Worm (Caenorhabditis elegans) whole organism, young adult: ENCODE results near the gene F53A9.6.

Experiments
- B0019.2 ChIP-seq: fragments of 200-800 bp; sonication (Bioruptor generic); conservative IDR thresholded peaks from 2 replicates; pipeline ENCODE4 v1.3.6; 2022; ENCODE audit warnings: missing genetic modification reagents, missing genetic modification characterization, missing compliant biosample characterization
- D2030.7 ChIP-seq: fragments of 200-800 bp; sonication (Bioruptor generic); IDR thresholded peaks from 2 replicates; pipeline ENCODE4 v1.3.6; 2022; ENCODE audit warnings: missing genetic modification reagents, missing genetic modification characterization, missing compliant biosample characterization
- F49E8.2 ChIP-seq: sonication (generic microtip); optimal IDR thresholded peaks from 3 replicates; lab custom pipeline; 2017; ENCODE audit warnings: missing genetic modification characterization, mild to moderate bottlenecking, missing compliant biosample characterization, antibody characterized with exemption, moderate library complexity; ENCODE audit not compliant: insufficient read depth
- F57C9.4 ChIP-seq: sonication (generic microtip); optimal IDR thresholded peaks from 2 replicates; lab custom pipeline; 2017; ENCODE audit warnings: mild to moderate bottlenecking, missing genetic modification characterization, missing compliant biosample characterization
- K11D2.4 ChIP-seq: fragments of 200-800 bp; sonication (Bioruptor generic); IDR thresholded peaks from 2 replicates; pipeline ENCODE4 v1.3.6; 2022; ENCODE audit warnings: missing genetic modification reagents, missing genetic modification characterization, missing compliant biosample characterization
- T07F8.4 ChIP-seq: sonication (generic microtip); optimal IDR thresholded peaks from 2 replicates; lab custom pipeline; 2016; ENCODE audit warnings: mild to moderate bottlenecking, missing genetic modification characterization, moderate library complexity, missing compliant biosample characterization
- aptf-3 ChIP-seq: fragments of 200-800 bp; sonication (Bioruptor generic); IDR thresholded peaks from 2 replicates; pipeline ENCODE4 v1.3.6; 2022; ENCODE audit warnings: missing genetic modification characterization, missing compliant biosample characterization
- attf-5 ChIP-seq: fragments of 200-800 bp; sonication (Bioruptor generic); optimal IDR thresholded peaks from 2 replicates; lab custom pipeline; 2018; ENCODE audit warnings: mild to moderate bottlenecking, missing genetic modification characterization, missing compliant biosample characterization
- ceh-27 ChIP-seq: fragments of 200-800 bp; sonication (Bioruptor generic); optimal IDR thresholded peaks from 2 replicates; lab custom pipeline; 2018; ENCODE audit warnings: mild to moderate bottlenecking, missing genetic modification characterization, moderate library complexity, missing compliant biosample characterization
- ceh-58 ChIP-seq: fragments of 200-800 bp; sonication (Bioruptor generic); IDR thresholded peaks from 2 replicates; pipeline ENCODE4 v1.3.6; 2022; ENCODE audit warnings: missing genetic modification characterization, missing compliant biosample characterization
- die-1 ChIP-seq: sonication (generic microtip); optimal IDR thresholded peaks from 2 replicates; lab custom pipeline; 2016; ENCODE audit warnings: missing genotype, mild to moderate bottlenecking, missing genetic modification characterization, missing compliant biosample characterization
- dox-1 ChIP-seq: fragments of 200-800 bp; sonication (Bioruptor generic); IDR thresholded peaks from 2 replicates; pipeline ENCODE4 v1.3.6; 2022; ENCODE audit warnings: missing genetic modification reagents, missing genetic modification characterization, missing compliant biosample characterization
- dpff-1 ChIP-seq: sonication (generic microtip); optimal IDR thresholded peaks from 2 replicates; lab custom pipeline; 2017; ENCODE audit warnings: mild to moderate bottlenecking, missing genetic modification characterization, missing compliant biosample characterization
- egl-18 ChIP-seq: fragments of 200-800 bp; sonication (Bioruptor generic); IDR thresholded peaks from 2 replicates; pipeline ENCODE4 v1.3.6; 2022; ENCODE audit warnings: missing genetic modification reagents, missing genetic modification characterization, missing compliant biosample characterization
- egrh-3 ChIP-seq: fragments of 200-800 bp; sonication (Bioruptor generic); IDR thresholded peaks from 2 replicates; pipeline ENCODE4 v1.3.6; 2022; ENCODE audit warnings: missing genetic modification reagents, missing genetic modification characterization, missing compliant biosample characterization
- ets-4 ChIP-seq: fragments of 200-800 bp; sonication (Bioruptor generic); optimal IDR thresholded peaks from 2 replicates; lab custom pipeline; 2018; ENCODE audit warnings: mild to moderate bottlenecking, missing genetic modification characterization, missing compliant biosample characterization
- lag-1 ChIP-seq: fragments of 200-800 bp; sonication (Bioruptor generic); IDR thresholded peaks from 2 replicates; pipeline ENCODE4 v1.3.6; 2022; ENCODE audit warnings: missing genetic modification reagents, missing genetic modification characterization, missing compliant biosample characterization
- lin-26 ChIP-seq: fragments of 200-800 bp; sonication (Bioruptor generic); IDR thresholded peaks from 2 replicates; pipeline ENCODE4 v1.3.6; 2022; ENCODE audit warnings: missing genetic modification reagents, missing genetic modification characterization, missing compliant biosample characterization
- lin-40 ChIP-seq: sonication (generic microtip); optimal IDR thresholded peaks from 2 replicates; lab custom pipeline; 2016; ENCODE audit warnings: missing genetic modification characterization, mild to moderate bottlenecking, missing compliant biosample characterization, missing genotype, missing genetic modification reagents
- lsy-27 ChIP-seq: sonication (generic microtip); optimal IDR thresholded peaks from 2 replicates; lab custom pipeline; 2017; ENCODE audit warnings: missing genetic modification characterization, mild to moderate bottlenecking, missing compliant biosample characterization, antibody characterized with exemption, missing genotype, borderline replicate concordance; ENCODE audit not compliant: insufficient read depth
- mel-28 ChIP-seq: sonication (generic microtip); optimal IDR thresholded peaks from 2 replicates; lab custom pipeline; 2016; ENCODE audit warnings: borderline replicate concordance, mild to moderate bottlenecking, missing genetic modification characterization, missing compliant biosample characterization
- nfya-2 ChIP-seq: fragments of 200-800 bp; sonication (Bioruptor generic); IDR thresholded peaks from 2 replicates; pipeline ENCODE4 v1.3.6; 2022; ENCODE audit warnings: missing genetic modification reagents, missing genetic modification characterization, missing compliant biosample characterization
- rcor-1 ChIP-seq: fragments of 200-800 bp; sonication (Bioruptor generic); IDR thresholded peaks from 2 replicates; pipeline ENCODE4 v1.3.6; 2022; ENCODE audit warnings: missing genetic modification reagents, missing genetic modification characterization, missing compliant biosample characterization
- snpc-1.1 ChIP-seq: sonication (generic microtip); optimal IDR thresholded peaks from 2 replicates; lab custom pipeline; 2017; ENCODE audit warnings: missing genetic modification characterization, mild to moderate bottlenecking, missing compliant biosample characterization, antibody characterized with exemption, moderate library complexity, missing genotype, missing genetic modification reagents; ENCODE audit not compliant: insufficient read depth
- snpc-3.4 ChIP-seq: sonication (generic microtip); optimal IDR thresholded peaks from 2 replicates; lab custom pipeline; 2017; ENCODE audit warnings: missing genetic modification characterization, mild to moderate bottlenecking, missing compliant biosample characterization, antibody characterized with exemption, moderate library complexity, missing genotype, missing genetic modification reagents
- snpc-4 ChIP-seq, 5 experiments: fragments of 150-350 bp in 1 of 5; sonication (generic microtip) in 4 of 5; optimal IDR thresholded peaks; 2 replicates each; lab custom pipeline; 2014 to 2018; ENCODE audit warnings: missing genetic modification characterization in 5 of 5, missing biosample characterization in 3 of 5, antibody characterized with exemption in 2 of 5, mild to moderate bottlenecking in 2 of 5, missing compliant biosample characterization in 2 of 5, missing genotype in 2 of 5, moderate library complexity in 2 of 5, missing genetic modification reagents in 1 of 5
- tbp1 ChIP-seq: fragments of 200-800 bp; sonication (Bioruptor generic); optimal IDR thresholded peaks from 2 replicates; lab custom pipeline; 2018; ENCODE audit warnings: mild to moderate bottlenecking, missing genetic modification characterization, missing compliant biosample characterization
- unc-62 ChIP-seq: fragments of 150-350 bp; optimal IDR thresholded peaks from 2 replicates; lab custom pipeline; 2014; ENCODE audit warnings: missing biosample characterization, missing genetic modification reagents, missing genetic modification characterization
- zfh-2 ChIP-seq: fragments of 200-800 bp; sonication (Bioruptor generic); conservative IDR thresholded peaks from 2 replicates; pipeline ENCODE4 v1.3.6; 2022; ENCODE audit warnings: missing genetic modification reagents, missing genetic modification characterization, missing compliant biosample characterization
- zim-3 ChIP-seq: sonication (generic microtip); optimal IDR thresholded peaks from 2 replicates; lab custom pipeline; 2017; ENCODE audit warnings: mild to moderate bottlenecking, missing genetic modification characterization, moderate library complexity, missing compliant biosample characterization
- ztf-26 ChIP-seq: sonication (generic microtip); optimal IDR thresholded peaks from 2 replicates; lab custom pipeline; 2017; ENCODE audit warnings: missing genetic modification characterization, missing compliant biosample characterization

The F53A9.6 gene

DNA sequence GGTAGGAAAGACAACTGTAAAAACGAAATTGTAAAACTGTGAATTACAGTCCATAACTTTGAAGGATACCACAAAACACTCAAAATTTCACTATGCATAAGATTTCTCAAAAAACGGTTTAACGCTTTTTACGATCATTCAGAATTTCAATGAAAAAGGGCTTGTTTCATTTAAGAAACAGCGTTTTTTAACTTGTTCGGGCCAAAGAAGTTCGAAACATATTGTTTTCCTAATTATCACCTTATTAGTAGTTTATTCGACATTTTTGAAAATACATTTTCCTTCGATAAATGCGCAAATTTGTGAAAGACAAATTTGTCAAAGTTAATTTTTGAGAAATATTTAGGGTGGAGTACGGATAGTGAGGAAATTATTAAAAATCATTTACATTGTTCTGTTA is 8.8 kb downstream of the F53A9.6 start:
- TF ChIP-seq aptf-3 (no peak), lin-40 (tag; lab: Kevin White, UChicago) (no peak), attf-5 (GFP tag; lab: Kevin White, UChicago) (no peak), T07F8.4 (no peak), F57C9.4 (no peak)

DNA sequence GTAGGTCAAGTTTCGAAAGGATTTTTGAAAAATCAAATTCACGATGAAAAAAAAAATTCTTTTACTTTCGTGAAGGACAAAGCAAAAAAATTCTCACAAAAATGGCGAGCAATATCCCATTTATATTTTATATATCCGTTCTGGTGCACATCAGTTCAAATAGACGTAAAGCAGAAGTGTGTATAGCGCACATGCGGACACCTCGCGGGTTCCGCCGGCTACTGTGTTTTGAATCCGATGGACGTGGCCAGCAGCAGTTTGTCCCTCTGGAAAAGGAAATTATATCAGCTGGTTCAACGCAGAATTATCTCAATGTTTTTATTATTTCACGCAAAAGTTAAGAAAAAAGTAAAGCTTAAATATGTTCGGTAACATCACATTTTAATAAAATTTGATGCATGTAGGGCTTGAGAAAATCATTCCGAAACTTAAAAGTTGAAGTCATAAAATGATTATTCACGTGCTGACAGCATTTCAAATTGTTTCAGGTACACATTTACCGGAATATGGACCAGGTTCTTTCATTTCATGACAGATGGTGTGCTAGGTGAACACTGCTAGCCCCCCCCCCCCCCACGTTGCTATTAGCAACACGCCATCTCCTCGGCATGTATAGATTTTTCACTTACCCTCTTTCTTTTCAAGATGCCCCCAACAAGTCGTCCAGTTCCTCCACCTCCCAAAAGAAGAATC is 9.8 kb downstream of the F53A9.6 start, which contains the start of gene jbts-14:
Gene jbts-14 (plus strand): TSS at position 643 of the 693 bp plus-strand sequence.
- peak; percentile 86 for TF ChIP-seq snpc-1.1 (tag; lab: Kevin White, UChicago)
- TF ChIP-seq unc-62 (GFP tag; lab: Kevin White, UChicago), result no peak
- TF ChIP-seq ceh-27 (GFP tag; lab: Kevin White, UChicago), result no peak
- TF ChIP-seq snpc-4 (GFP tag; optimal IDR thresholded peaks at IDR 0.05; lab: Kevin White, UChicago), result peak; percentile 63
- TF ChIP-seq snpc-4 (tag; optimal IDR thresholded peaks at IDR 0.05; lab: Kevin White, UChicago), result peak in 2 of 4 experiments; percentile 80 to 90
- TF ChIP-seq snpc-3.4 (tag; lab: Kevin White, UChicago), result peak; percentile 30

DNA sequence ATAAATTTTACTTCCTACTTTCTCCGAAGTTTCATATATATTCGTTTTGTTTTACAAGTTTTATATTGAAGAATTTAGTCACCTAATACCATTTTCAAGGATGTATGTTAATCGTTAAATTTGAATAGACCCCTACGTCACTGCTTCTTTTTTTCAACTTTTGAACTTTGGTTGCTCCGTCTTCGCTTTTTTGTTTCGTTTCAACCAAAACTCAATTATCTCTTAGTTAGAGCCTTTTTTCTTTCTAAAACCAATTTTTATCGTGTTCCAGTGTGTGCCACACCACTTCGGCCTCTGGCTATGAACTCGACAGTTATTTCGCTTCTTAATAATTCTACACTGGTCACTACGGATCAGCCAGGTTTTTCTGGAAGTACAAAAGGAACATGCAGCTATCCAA is 16.1 kb downstream of the F53A9.6 start, which contains the start of gene frpr-8:
Gene frpr-8 (plus strand): TSS at position 301 of the 400 bp plus-strand sequence.
- TF ChIP-seq lin-26 (GFP tag; lab: Robert Waterston, UW), result no peak
- TF ChIP-seq zfh-2 (GFP tag; lab: Robert Waterston, UW), result no peak
- TF ChIP-seq lag-1 (GFP tag; lab: Robert Waterston, UW), result no peak
- TF ChIP-seq die-1 (tag; lab: Kevin White, UChicago), result no peak
- TF ChIP-seq ceh-58 (GFP tag; lab: Robert Waterston, UW), result no peak
- no peak for TF ChIP-seq F49E8.2 (tag; lab: Kevin White, UChicago)
- TF ChIP-seq zim-3, result no peak

DNA sequence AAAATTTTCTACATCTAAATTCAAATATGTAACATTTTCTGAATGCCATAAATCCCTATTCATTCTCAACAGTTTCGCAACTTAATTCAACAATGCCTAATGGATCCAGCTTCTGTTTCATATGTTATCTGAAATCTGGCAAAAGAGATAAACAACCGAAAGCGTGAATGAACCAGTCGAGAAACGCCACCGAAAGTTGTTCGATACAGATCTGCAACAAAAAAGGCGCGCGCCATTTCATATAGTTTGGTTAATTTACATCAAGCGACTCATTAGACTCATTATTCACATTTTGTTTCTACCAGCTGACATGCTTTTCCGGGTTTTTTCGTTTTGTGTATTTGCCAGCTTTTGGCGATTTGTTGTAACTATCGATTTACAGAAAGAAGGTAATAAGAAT is 32.0 kb downstream of the F53A9.6 start, which contains the start of gene K09E2.1:
Gene K09E2.1 (plus strand): TSS at position 301 of the 400 bp plus-strand sequence.
- no peak for TF ChIP-seq dpff-1
- no peak for TF ChIP-seq ztf-26 (tag; lab: Kevin White, UChicago)
- no peak for TF ChIP-seq ets-4 (GFP tag; lab: Kevin White, UChicago)
- no peak for TF ChIP-seq rcor-1 (GFP tag; lab: Robert Waterston, UW)
- no peak for TF ChIP-seq dox-1 (GFP tag; lab: Robert Waterston, UW)
- no peak for TF ChIP-seq zfh-2 (GFP tag; lab: Robert Waterston, UW)
- TF ChIP-seq egrh-3 (GFP tag; lab: Robert Waterston, UW), result no peak
- TF ChIP-seq K11D2.4, result no peak
- TF ChIP-seq B0019.2, result no peak
- no peak for TF ChIP-seq egl-18 (GFP tag; lab: Robert Waterston, UW)
- no peak for TF ChIP-seq D2030.7 (GFP tag; lab: Robert Waterston, UW)
- no peak for TF ChIP-seq tbp1 (GFP tag; lab: Kevin White, UChicago)
- TF ChIP-seq mel-28, result no peak
- no peak for TF ChIP-seq T07F8.4
- no peak for TF ChIP-seq lsy-27 (tag; lab: Kevin White, UChicago)
- no peak for TF ChIP-seq nfya-2 (GFP tag; lab: Robert Waterston, UW)
